Fruit fly (Drosophila melanogaster) whole organism, prepupa: ENCODE results near the gene cue.

Experiments used
- Blimp-1 ChIP-seq: fragments of 200-800 bp; sonication (Bioruptor generic); optimal IDR thresholded peaks from 3 replicates; lab custom pipeline; 2017; ENCODE audit warnings: missing biosample characterization, missing genetic modification characterization, mild to moderate bottlenecking, moderate library complexity, missing genetic modification reagents
- CG10631 ChIP-seq: fragments of 200-800 bp; sonication (Bioruptor generic); optimal IDR thresholded peaks from 2 replicates; lab custom pipeline; 2016; ENCODE audit warnings: missing biosample characterization, missing genetic modification characterization
- CG10669 ChIP-seq: fragments of 200-800 bp; sonication (Bioruptor generic); optimal IDR thresholded peaks from 3 replicates; lab custom pipeline; 2018; ENCODE audit warnings: missing biosample characterization, mild to moderate bottlenecking, missing genetic modification characterization, moderate library complexity
- CG11294 ChIP-seq: fragments of 200-800 bp; sonication (Bioruptor generic); IDR thresholded peaks from 2 replicates; pipeline ENCODE4 v1.3.6; 2022; ENCODE audit warnings: missing biosample characterization, missing genetic modification characterization
- CG15336 ChIP-seq: fragments of 200-800 bp; sonication (Bioruptor generic); IDR thresholded peaks from 2 replicates; pipeline ENCODE4 v1.3.6; 2022; ENCODE audit warnings: missing biosample characterization, missing genetic modification characterization
- CG1621 ChIP-seq: fragments of 200-800 bp; sonication (Bioruptor generic); optimal IDR thresholded peaks from 3 replicates; lab custom pipeline; 2018; ENCODE audit warnings: missing biosample characterization, mild to moderate bottlenecking, missing genetic modification characterization
- CG16779 ChIP-seq: fragments of 200-800 bp; sonication (Bioruptor generic); optimal IDR thresholded peaks from 3 replicates; lab custom pipeline; 2017; ENCODE audit warnings: missing biosample characterization, mild to moderate bottlenecking, missing genetic modification characterization
- CG3032 ChIP-seq: fragments of 200-800 bp; optimal IDR thresholded peaks from 2 replicates; lab custom pipeline; 2019; ENCODE audit warnings: missing biosample characterization, mild to moderate bottlenecking, missing genetic modification characterization, moderate library complexity
- CG34406 ChIP-seq: fragments of 200-800 bp; sonication (Bioruptor generic); optimal IDR thresholded peaks from 3 replicates; lab custom pipeline; 2016; ENCODE audit warnings: missing biosample characterization, missing genetic modification characterization
- CG3919 ChIP-seq: fragments of 200-800 bp; sonication (Bioruptor generic); optimal IDR thresholded peaks from 3 replicates; lab custom pipeline; 2016; ENCODE audit warnings: missing biosample characterization, missing genetic modification characterization
- CG4318 ChIP-seq: fragments of 200-800 bp; sonication (Bioruptor generic); optimal IDR thresholded peaks from 3 replicates; lab custom pipeline; 2017; ENCODE audit warnings: missing biosample characterization, mild to moderate bottlenecking, missing genetic modification characterization
- CG6163 ChIP-seq: fragments of 200-800 bp; sonication (Bioruptor generic); IDR thresholded peaks from 3 replicates; pipeline ENCODE4 v1.3.6; 2022; ENCODE audit warnings: missing biosample characterization, missing genetic modification characterization
- CG6276 ChIP-seq: fragments of 200-800 bp; sonication (Bioruptor generic); optimal IDR thresholded peaks from 2 replicates; lab custom pipeline; 2017; ENCODE audit warnings: missing biosample characterization, mild to moderate bottlenecking, missing genetic modification characterization
- CG6792 ChIP-seq: fragments of 200-800 bp; sonication (Bioruptor generic); optimal IDR thresholded peaks from 3 replicates; lab custom pipeline; 2016; ENCODE audit warnings: missing biosample characterization, missing genetic modification characterization
- CG6808 ChIP-seq: fragments of 200-800 bp; sonication (Bioruptor generic); optimal IDR thresholded peaks from 3 replicates; lab custom pipeline; 2017; ENCODE audit warnings: missing biosample characterization, missing genetic modification characterization, mild to moderate bottlenecking, moderate library complexity, missing genetic modification reagents
- CG6854 ChIP-seq: fragments of 200-800 bp; sonication (Bioruptor generic); optimal IDR thresholded peaks from 2 replicates; lab custom pipeline; 2017; ENCODE audit warnings: missing biosample characterization, mild to moderate bottlenecking, missing genetic modification characterization
- CG7368 ChIP-seq: fragments of 200-800 bp; sonication (Bioruptor generic); optimal IDR thresholded peaks from 3 replicates; lab custom pipeline; 2016; ENCODE audit warnings: missing biosample characterization, missing genetic modification characterization
- CG8119 ChIP-seq: fragments of 200-800 bp; sonication (Bioruptor generic); IDR thresholded peaks from 3 replicates; pipeline ENCODE4 v1.3.6; 2022; ENCODE audit warnings: missing biosample characterization, missing genetic modification characterization
- CG8632 ChIP-seq: fragments of 200-800 bp; sonication (Bioruptor generic); optimal IDR thresholded peaks from 3 replicates; lab custom pipeline; 2016; ENCODE audit warnings: missing biosample characterization, missing genetic modification characterization
- CG9139 ChIP-seq: fragments of 200-800 bp; sonication (Bioruptor generic); optimal IDR thresholded peaks from 3 replicates; lab custom pipeline; 2017; ENCODE audit warnings: missing biosample characterization, mild to moderate bottlenecking, missing genetic modification characterization
- Eip75B ChIP-seq: fragments of 200-800 bp; sonication (Bioruptor generic); optimal IDR thresholded peaks from 3 replicates; lab custom pipeline; 2016; ENCODE audit warnings: missing biosample characterization, missing genetic modification characterization
- Eip93F ChIP-seq: fragments of 200-800 bp; sonication (Bioruptor generic); optimal IDR thresholded peaks from 2 replicates; lab custom pipeline; 2016; ENCODE audit warnings: missing biosample characterization, mild to moderate bottlenecking, missing genetic modification characterization
- Ets21C ChIP-seq: fragments of 200-800 bp; sonication (Bioruptor generic); optimal IDR thresholded peaks from 3 replicates; lab custom pipeline; 2016; ENCODE audit warnings: missing biosample characterization, missing genetic modification characterization
- Ets96B ChIP-seq: fragments of 200-800 bp; optimal IDR thresholded peaks from 2 replicates; lab custom pipeline; 2019; ENCODE audit warnings: missing biosample characterization, mild to moderate bottlenecking, missing genetic modification characterization, moderate library complexity
- Gug ChIP-seq: fragments of 200-800 bp; sonication (Bioruptor generic); IDR thresholded peaks from 2 replicates; pipeline ENCODE4 v1.3.6; 2022; ENCODE audit warnings: missing biosample characterization, missing genetic modification characterization
- Hr38 ChIP-seq: sonication (Bioruptor generic); optimal IDR thresholded peaks from 2 replicates; lab custom pipeline; 2016; ENCODE audit warnings: missing biosample characterization, missing genetic modification characterization
- Hr4 ChIP-seq: fragments of 200-800 bp; sonication (Bioruptor generic); optimal IDR thresholded peaks from 3 replicates; lab custom pipeline; 2016; ENCODE audit warnings: missing biosample characterization, missing genetic modification characterization
- Met ChIP-seq: fragments of 200-800 bp; sonication (Bioruptor generic); optimal IDR thresholded peaks from 3 replicates; lab custom pipeline; 2016; ENCODE audit warnings: missing biosample characterization, missing genetic modification characterization
- Smox ChIP-seq: fragments of 200-800 bp; sonication (Bioruptor generic); optimal IDR thresholded peaks from 3 replicates; lab custom pipeline; 2016; ENCODE audit warnings: missing biosample characterization, missing genetic modification characterization
- Sox102F ChIP-seq: fragments of 200-800 bp; sonication (Bioruptor generic); optimal IDR thresholded peaks from 2 replicates; lab custom pipeline; 2016; ENCODE audit warnings: missing biosample characterization, mild to moderate bottlenecking, missing genetic modification characterization
- Sox14 ChIP-seq: fragments of 200-800 bp; sonication (Bioruptor generic); optimal IDR thresholded peaks from 3 replicates; lab custom pipeline; 2016; ENCODE audit warnings: missing biosample characterization, missing genetic modification characterization
- Sox15 ChIP-seq: fragments of 200-800 bp; sonication (Bioruptor generic); optimal IDR thresholded peaks from 3 replicates; lab custom pipeline; 2016; ENCODE audit warnings: missing biosample characterization, missing genetic modification characterization
- achi ChIP-seq: fragments of 200-800 bp; sonication (Bioruptor generic); optimal IDR thresholded peaks from 3 replicates; lab custom pipeline; 2016; ENCODE audit warnings: missing biosample characterization, missing genetic modification characterization
- cyc ChIP-seq: fragments of 200-800 bp; sonication (Bioruptor generic); optimal IDR thresholded peaks from 3 replicates; lab custom pipeline; 2016; ENCODE audit warnings: missing biosample characterization, missing genetic modification characterization
- dac ChIP-seq: fragments of 200-800 bp; sonication (Bioruptor generic); optimal IDR thresholded peaks from 2 replicates; lab custom pipeline; 2017; ENCODE audit warnings: missing biosample characterization, mild to moderate bottlenecking, missing genetic modification characterization
- dsx ChIP-seq: fragments of 200-800 bp; optimal IDR thresholded peaks from 3 replicates; lab custom pipeline; 2019; ENCODE audit warnings: missing biosample characterization, mild to moderate bottlenecking, missing genetic modification characterization, moderate library complexity; ENCODE audit not compliant: poor library complexity, severe bottlenecking
- eg ChIP-seq: fragments of 200-800 bp; sonication (Bioruptor generic); IDR thresholded peaks from 3 replicates; pipeline ENCODE4 v1.3.6; 2022; ENCODE audit warnings: missing biosample characterization, missing genetic modification characterization
- fd59A ChIP-seq: fragments of 200-800 bp; sonication (Bioruptor generic); optimal IDR thresholded peaks from 2 replicates; lab custom pipeline; 2017; ENCODE audit warnings: missing biosample characterization, mild to moderate bottlenecking, missing genetic modification characterization, missing genetic modification reagents
- fd85E ChIP-seq: fragments of 200-800 bp; sonication (Bioruptor generic); optimal IDR thresholded peaks from 3 replicates; lab custom pipeline; 2016; ENCODE audit warnings: missing biosample characterization, missing genetic modification characterization
- fkh ChIP-seq: fragments of 200-800 bp; sonication (Bioruptor generic); optimal IDR thresholded peaks from 3 replicates; lab custom pipeline; 2017; ENCODE audit warnings: missing biosample characterization, mild to moderate bottlenecking, missing genetic modification characterization, moderate library complexity
- lz ChIP-seq: fragments of 200-800 bp; sonication (Bioruptor generic); optimal IDR thresholded peaks from 3 replicates; lab custom pipeline; 2016; ENCODE audit warnings: missing biosample characterization, missing genetic modification characterization
- net ChIP-seq: fragments of 200-800 bp; sonication (Bioruptor generic); optimal IDR thresholded peaks from 3 replicates; lab custom pipeline; 2016; ENCODE audit warnings: missing biosample characterization, missing genetic modification characterization
- pdm3 ChIP-seq: fragments of 200-800 bp; sonication (Bioruptor generic); optimal IDR thresholded peaks from 3 replicates; lab custom pipeline; 2016; ENCODE audit warnings: missing biosample characterization, missing genetic modification characterization
- salr ChIP-seq, 2 experiments: fragments of 200-800 bp; sonication (Bioruptor generic); optimal IDR thresholded peaks; 3 replicates each; lab custom pipeline; 2016 to 2018; ENCODE audit warnings: missing biosample characterization in 2 of 2, missing genetic modification characterization in 2 of 2, mild to moderate bottlenecking in 1 of 2
- ss ChIP-seq, 2 experiments: fragments of 200-800 bp; sonication (Bioruptor generic); optimal IDR thresholded peaks; 2 replicates in 1 of 2; 3 replicates in 1 of 2; lab custom pipeline; 2017 to 2018; ENCODE audit warnings: mild to moderate bottlenecking in 2 of 2, missing biosample characterization in 2 of 2, missing genetic modification characterization in 2 of 2, moderate library complexity in 1 of 2
- svp ChIP-seq: fragments of 200-800 bp; sonication (Bioruptor generic); peaks from one replicate; lab custom pipeline; 2016; ENCODE audit warnings: missing biosample characterization, missing genetic modification characterization
- vri ChIP-seq: fragments of 200-800 bp; sonication (Bioruptor generic); optimal IDR thresholded peaks from 3 replicates; lab custom pipeline; 2016; ENCODE audit warnings: missing biosample characterization, mild to moderate bottlenecking, missing genetic modification characterization

cue gene

DNA sequence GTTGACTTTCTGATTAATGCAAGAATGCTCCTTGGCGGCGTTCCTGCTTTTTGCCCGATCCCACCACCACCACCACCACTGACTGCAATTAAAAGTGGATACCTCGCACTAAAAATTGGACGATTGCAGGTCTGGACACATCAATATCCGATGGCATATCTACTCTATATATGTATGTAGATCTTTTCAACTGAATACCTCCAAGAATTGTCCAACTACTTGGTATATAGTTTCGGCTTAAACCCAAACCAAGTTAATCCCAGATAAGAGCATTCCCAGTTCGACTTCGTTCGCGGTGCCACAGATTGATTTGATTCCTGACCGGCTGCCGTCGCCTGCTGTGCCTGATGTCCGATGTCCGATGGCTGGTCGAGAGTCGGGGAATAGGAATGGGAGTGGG lies 32.3 kb downstream of the cue start (continued):
- TF ChIP-seq fkh (GFP tag; lab: Kevin White, UChicago) (no peak), CG9139 (GFP tag; lab: Kevin White, UChicago) (no peak), CG16779 (tag; lab: Kevin White, UChicago) (peak; percentile 17), lz (GFP tag; lab: Kevin White, UChicago) (no peak), CG1621 (tag; lab: Kevin White, UChicago) (no peak), CG34406 (GFP tag; lab: Kevin White, UChicago) (no peak), CG10631 (GFP tag; lab: Kevin White, UChicago) (peak; percentile 2), Ets96B (peak; percentile 56), Gug (peak; percentile 18; the same call in 1 of the 2 replicates), Ets21C (no peak), fd59A (no peak), Blimp-1 (GFP tag; lab: Kevin White, UChicago) (no peak), Sox14 (GFP tag; lab: Kevin White, UChicago) (no peak), eg (GFP tag; lab: Robert Waterston, UW) (no peak), CG3032 (peak; percentile 37), CG10669 (GFP tag; lab: Kevin White, UChicago) (peak; percentile 28), net (no peak), ss (GFP tag; optimal IDR thresholded peaks at IDR 0.05; lab: Kevin White, UChicago) (no peak), CG6276 (peak; percentile 9), dac (GFP tag; lab: Kevin White, UChicago) (no peak), CG3919 (GFP tag; lab: Kevin White, UChicago) (peak; percentile 62), Smox (GFP tag; lab: Kevin White, UChicago) (no peak), CG11294 (no peak)

DNA sequence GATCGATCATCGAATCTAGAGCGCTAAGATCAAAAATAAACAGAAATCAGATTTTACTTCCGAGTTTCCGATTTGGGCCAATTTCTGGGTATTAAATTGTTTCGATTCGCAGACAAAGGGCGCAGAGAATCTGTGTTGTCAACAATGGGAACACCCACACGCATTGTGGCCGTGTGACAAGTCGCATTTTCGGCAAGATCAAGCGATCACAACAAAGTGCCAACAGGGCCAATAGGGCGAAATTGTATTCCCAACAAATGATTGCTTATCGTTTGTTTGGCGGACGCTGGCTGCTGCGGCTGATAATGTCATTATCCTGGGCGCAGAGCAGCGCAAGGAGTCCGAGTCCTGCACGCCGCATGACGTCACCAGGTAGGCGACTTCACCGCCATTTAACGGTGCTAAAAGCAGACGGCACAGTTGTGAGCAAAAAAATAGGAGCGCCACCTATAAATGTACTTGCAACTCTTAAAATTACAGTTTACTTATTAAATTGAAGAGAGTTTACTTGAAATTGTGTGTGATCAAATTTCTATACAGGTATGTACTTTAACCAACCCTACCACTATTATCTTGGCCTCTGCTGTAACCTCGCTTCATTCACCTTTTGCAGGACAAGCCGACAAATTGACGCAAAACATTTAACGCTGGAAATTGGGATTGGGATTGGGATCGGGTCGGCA lies 37.9 kb downstream of the cue start:
- TF ChIP-seq svp (GFP tag; lab: Kevin White, UChicago) (no peak), CG1621 (tag; lab: Kevin White, UChicago) (peak; percentile 62), CG6808 (peak; percentile 35), Hr4 (GFP tag; lab: Kevin White, UChicago) (peak; percentile 37), CG6163 (peak; percentile 78), Eip93F (GFP tag; lab: Kevin White, UChicago) (no peak), fd85E (no peak), CG9139 (GFP tag; lab: Kevin White, UChicago) (no peak), Met (peak; percentile 62), Sox15 (GFP tag; lab: Kevin White, UChicago) (peak; percentile 2), CG8119 (peak; percentile 40; the same call in 1 of the 3 replicates), Ets96B (peak; percentile 38), CG3032 (peak; percentile 60), CG34406 (GFP tag; lab: Kevin White, UChicago) (peak; percentile 32), fkh (GFP tag; lab: Kevin White, UChicago) (no peak), dac (GFP tag; lab: Kevin White, UChicago) (no peak), lz (GFP tag; lab: Kevin White, UChicago) (peak; percentile 50), Ets21C (peak; percentile 28), CG6854 (no peak), Hr38 (GFP tag; lab: Kevin White, UChicago) (no peak), CG6792 (peak; percentile 45), cyc (GFP tag; lab: Kevin White, UChicago) (peak; percentile 49), Gug (peak; percentile 36), CG8632 (peak; percentile 34), CG4318 (GFP tag; lab: Kevin White, UChicago) (no peak), Sox14 (GFP tag; lab: Kevin White, UChicago) (peak; percentile 54), Sox102F (GFP tag; lab: Kevin White, UChicago) (peak; percentile 42), CG3919 (GFP tag; lab: Kevin White, UChicago) (peak; percentile 42), achi (GFP tag; lab: Kevin White, UChicago) (peak; percentile 27), CG10631 (GFP tag; lab: Kevin White, UChicago) (peak; percentile 16), CG6276 (no peak), Eip75B (GFP tag; lab: Kevin White, UChicago) (peak; percentile 31), Smox (GFP tag; lab: Kevin White, UChicago) (peak; percentile 38), dsx (no peak), CG15336 (GFP tag; lab: Robert Waterston, UW) (peak; percentile 48), vri (peak; percentile 8), CG7368 (GFP tag; lab: Kevin White, UChicago) (no peak), salr (GFP tag; optimal IDR thresholded peaks at IDR 0.05; lab: Kevin White, UChicago) (peak in 1 of 2 experiments; percentile 18), pdm3 (GFP tag; lab: Kevin White, UChicago) (peak; percentile 40)
